Worm (Caenorhabditis elegans): ENCODE results near the gene nhr-65.

- TF ChIP-seq hmg-4 (GFP tag; optimal IDR thresholded peaks at IDR 0.05) (no peak), pes-1 (GFP tag; IDR thresholded peaks at IDR 0.05) (no peak), tbx-37 (GFP tag; conservative IDR thresholded peaks at IDR 0.05) (no peak), flt-1 (GFP tag; IDR thresholded peaks at IDR 0.05) (no peak), ama-1 (optimal IDR thresholded peaks at IDR 0.05) (no peak), ceh-36 (tag; optimal IDR thresholded peaks at IDR 0.05) (no peak), sea-1 (GFP tag; conservative IDR thresholded peaks at IDR 0.05) (no peak), tra-4 (tag; optimal IDR thresholded peaks at IDR 0.05) (no peak), tbx-11 (GFP tag; IDR thresholded peaks at IDR 0.05) (no peak), hnd-1 (tag; optimal IDR thresholded peaks at IDR 0.05) (no peak)
These were observed 37.0 kb upstream of the nhr-65 start, which contains the start of gene C54E10.11 for ce11 chrV:18802077-18802476.
